Fruit fly (Drosophila melanogaster) whole organism: ENCODE results near the gene CG31897.

ENCODE experiments used
- CG8478 ChIP-seq: fragments of >200 bp; optimal IDR thresholded peaks from 2 replicates; lab custom pipeline; 2018; ENCODE audit warnings: inconsistent platforms
- Dll ChIP-seq: fragments of >200 bp; optimal IDR thresholded peaks from 2 replicates; lab custom pipeline; 2017
- EcR ChIP-seq, 2 experiments: fragments of >200 bp; optimal IDR thresholded peaks; 2 replicates each; lab custom pipeline; 2017; ENCODE audit warnings: missing biosample characterization in 2 of 2, missing genetic modification characterization in 2 of 2, missing genetic modification reagents in 2 of 2
- pan ChIP-seq: fragments of >200 bp; optimal IDR thresholded peaks from 2 replicates; lab custom pipeline; 2017
- psq ChIP-seq: fragments of >200 bp; optimal IDR thresholded peaks from 2 replicates; lab custom pipeline; 2017
- usp ChIP-seq: fragments of >200 bp; optimal IDR thresholded peaks from 2 replicates; lab custom pipeline; 2017; ENCODE audit warnings: missing biosample characterization, missing genetic modification characterization, mixed read lengths

The CG31897 gene

dm6 chr2L:8463144-8464106 is 21.2 kb downstream of the CG31897 start, which contains the start of gene Agpat2:
Agpat2 (minus strand) TSS chr2L:8463994.
- TF ChIP-seq EcR (GFP tag; optimal IDR thresholded peaks at IDR 0.05; lab: Kevin White, UChicago) (no peak), Dll (lab: Kevin White, UChicago) (no peak), CG8478 (no peak), pan (lab: Kevin White, UChicago) (no peak), psq (lab: Kevin White, UChicago) (no peak), usp (GFP tag; lab: Kevin White, UChicago) (no peak)

dm6 chr2L:8464107-8464582 is 21.9 kb downstream of the CG31897 start, which contains the start of gene prg:
prg (plus strand) TSS chr2L:8464488.
- no peak for TF ChIP-seq Dll (lab: Kevin White, UChicago)

dm6 chr2L:8466643-8467042 is 24.4 kb downstream of the CG31897 start, which contains the start of gene dachs:
dachs (plus strand) TSS chr2L:8466817.
- TF ChIP-seq Dll (lab: Kevin White, UChicago), result no peak
- TF ChIP-seq CG8478, result no peak
- no peak for TF ChIP-seq psq (lab: Kevin White, UChicago)
- TF ChIP-seq EcR (GFP tag; optimal IDR thresholded peaks at IDR 0.05; lab: Kevin White, UChicago), result no peak
- no peak for TF ChIP-seq usp (GFP tag; lab: Kevin White, UChicago)
- no peak for TF ChIP-seq pan (lab: Kevin White, UChicago)

- TF ChIP-seq EcR (GFP tag; optimal IDR thresholded peaks at IDR 0.05; lab: Kevin White, UChicago), result no peak
- TF ChIP-seq Dll (lab: Kevin White, UChicago), result no peak
- TF ChIP-seq usp (GFP tag; lab: Kevin White, UChicago), result no peak
- TF ChIP-seq CG8478, result no peak
- no peak for TF ChIP-seq pan (lab: Kevin White, UChicago)
- no peak for TF ChIP-seq psq (lab: Kevin White, UChicago)
These were observed 26.9 kb downstream of the CG31897 start for dm6 chr2L:8468929-8469681.

- TF ChIP-seq usp (GFP tag; lab: Kevin White, UChicago), result no peak
These were observed 29.4 kb downstream of the CG31897 start for dm6 chr2L:8471667-8472066.

dm6 chr2L:8473448-8473847 is 31.2 kb downstream of the CG31897 start:
- TF ChIP-seq usp (GFP tag; lab: Kevin White, UChicago), result no peak
- TF ChIP-seq Dll (lab: Kevin White, UChicago), result no peak
- no peak for TF ChIP-seq EcR (GFP tag; optimal IDR thresholded peaks at IDR 0.05; lab: Kevin White, UChicago)
- TF ChIP-seq psq (lab: Kevin White, UChicago), result no peak
- no peak for TF ChIP-seq pan (lab: Kevin White, UChicago)
- no peak for TF ChIP-seq CG8478

- TF ChIP-seq usp (GFP tag; lab: Kevin White, UChicago) (no peak), psq (lab: Kevin White, UChicago) (no peak), EcR (GFP tag; optimal IDR thresholded peaks at IDR 0.05; lab: Kevin White, UChicago) (no peak), CG8478 (no peak), pan (lab: Kevin White, UChicago) (no peak), Dll (lab: Kevin White, UChicago) (no peak)
These were observed 34.8 kb downstream of the CG31897 start, which contains the start of gene CheA29a for dm6 chr2L:8477049-8477448. CheA29a (plus strand) TSS chr2L:8477349.

dm6 chr2L:8477971-8478370 is 35.7 kb downstream of the CG31897 start:
- TF ChIP-seq EcR (GFP tag; optimal IDR thresholded peaks at IDR 0.05; lab: Kevin White, UChicago) (no peak), Dll (lab: Kevin White, UChicago) (no peak), pan (lab: Kevin White, UChicago) (no peak), psq (lab: Kevin White, UChicago) (no peak), CG8478 (no peak), usp (GFP tag; lab: Kevin White, UChicago) (no peak)

dm6 chr2L:8478379-8478778 is 36.1 kb downstream of the CG31897 start:
- TF ChIP-seq Dll (lab: Kevin White, UChicago), result peak; percentile 50
- TF ChIP-seq psq (lab: Kevin White, UChicago), result no peak
- no peak for TF ChIP-seq EcR (GFP tag; optimal IDR thresholded peaks at IDR 0.05; lab: Kevin White, UChicago)

- TF ChIP-seq pan (lab: Kevin White, UChicago), result no peak
- TF ChIP-seq psq (lab: Kevin White, UChicago), result no peak
- no peak for TF ChIP-seq CG8478
- no peak for TF ChIP-seq EcR (GFP tag; optimal IDR thresholded peaks at IDR 0.05; lab: Kevin White, UChicago)
- TF ChIP-seq usp (GFP tag; lab: Kevin White, UChicago), result no peak
- no peak for TF ChIP-seq Dll (lab: Kevin White, UChicago)
These were observed 36.9 kb downstream of the CG31897 start for dm6 chr2L:8478911-8479706.

dm6 chr2L:8480825-8481224 is 38.6 kb downstream of the CG31897 start:
- no peak for TF ChIP-seq Dll (lab: Kevin White, UChicago)
